Fruit fly (Drosophila melanogaster): ENCODE measurements around the gene CG9257.

DNA sequence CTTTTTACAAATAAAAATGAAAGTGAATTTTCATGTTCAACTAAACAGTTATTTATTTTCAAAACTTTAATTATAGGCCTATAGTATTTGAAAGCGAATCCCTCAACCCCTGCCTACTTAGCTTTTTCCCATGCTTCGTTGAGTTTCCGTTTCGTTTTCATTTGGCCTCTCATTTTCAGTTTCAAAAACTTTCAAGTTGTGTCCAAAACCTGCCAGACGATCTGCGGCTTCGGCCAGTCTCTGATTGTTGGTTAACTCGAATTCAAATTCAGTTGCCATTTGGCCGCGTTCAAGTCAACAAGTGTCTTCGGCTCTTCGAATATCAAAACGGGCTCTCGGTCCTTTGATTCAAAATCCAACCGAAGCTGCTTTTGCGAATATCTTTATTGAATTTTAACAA is 11.6 kb upstream of the CG9257 start, which contains the start of gene CG14397:
- no peak for TF ChIP-seq EcR (GFP tag; optimal IDR thresholded peaks at IDR 0.05)
- no peak for TF ChIP-seq psq (optimal IDR thresholded peaks at IDR 0.05)
- TF ChIP-seq usp (GFP tag; optimal IDR thresholded peaks at IDR 0.05) = no peak
- no peak for TF ChIP-seq CG8478 (optimal IDR thresholded peaks at IDR 0.05)
